Worm (Caenorhabditis elegans) whole organism, L4/young adult: ENCODE measurements around the gene fbxb-74.

Experiments
- dao-5 ChIP-seq: sonication (generic microtip); optimal IDR thresholded peaks from 2 replicates; lab custom pipeline; 2016; ENCODE audit warnings: missing genotype, missing genetic modification characterization, moderate library complexity, missing compliant biosample characterization
- him-1 ChIP-seq: sonication (generic microtip); optimal IDR thresholded peaks from 2 replicates; lab custom pipeline; 2016; ENCODE audit warnings: missing genotype, missing genetic modification reagents, missing genetic modification characterization, missing compliant biosample characterization

- TF ChIP-seq him-1 (tag; lab: Kevin White, UChicago), result no peak
- no peak for TF ChIP-seq dao-5 (tag; lab: Kevin White, UChicago)
Observed at ce11 chrIV:4411948-4412335, 27.1 kb downstream of the fbxb-74 start.
